Fruit fly (Drosophila melanogaster): Measurements from ENCODE around the gene eg.

Gene eg

dm6 chr3L:21839720-21840641, 31.5 kb downstream of the eg start:
- TF ChIP-seq Sox14 (GFP tag; optimal IDR thresholded peaks at IDR 0.05) (peak; percentile 98), achi (GFP tag; optimal IDR thresholded peaks at IDR 0.05) (peak; percentile 95), Hr38 (GFP tag; optimal IDR thresholded peaks at IDR 0.05) (peak; percentile 15), Sox102F (GFP tag; optimal IDR thresholded peaks at IDR 0.05) (peak; percentile 98), cyc (GFP tag; optimal IDR thresholded peaks at IDR 0.05) (peak; percentile 94), Eip93F (GFP tag; optimal IDR thresholded peaks at IDR 0.05) (peak; percentile 70), Met (GFP tag; optimal IDR thresholded peaks at IDR 0.05) (peak; percentile 97), Sox15 (GFP tag; optimal IDR thresholded peaks at IDR 0.05) (peak; percentile 95), CG3032 (tag; optimal IDR thresholded peaks at IDR 0.05) (peak; percentile 93), Lpt (GFP tag; optimal IDR thresholded peaks at IDR 0.05) (peak; percentile 95), CG10631 (GFP tag; optimal IDR thresholded peaks at IDR 0.05) (peak; percentile 95), topi (GFP tag; optimal IDR thresholded peaks at IDR 0.05) (peak; percentile 97), esn (GFP tag; optimal IDR thresholded peaks at IDR 0.05) (peak; percentile 98), CG4318 (GFP tag; optimal IDR thresholded peaks at IDR 0.05) (peak; percentile 95), CG11294 (GFP tag; IDR thresholded peaks at IDR 0.05) (peak; percentile 83), lz (GFP tag; optimal IDR thresholded peaks at IDR 0.05) (peak; percentile 98), fd59A (GFP tag; optimal IDR thresholded peaks at IDR 0.05) (peak; percentile 92), net (GFP tag; optimal IDR thresholded peaks at IDR 0.05) (peak; percentile 97), eg (GFP tag; IDR thresholded peaks at IDR 0.05) (peak; percentile 98), salr (GFP tag; optimal IDR thresholded peaks at IDR 0.05) (peak; percentile 83 to 98), spab (GFP tag; optimal IDR thresholded peaks at IDR 0.05) (peak; percentile 95), Smox (GFP tag; optimal IDR thresholded peaks at IDR 0.05) (peak; percentile 97), CG6163 (GFP tag; IDR thresholded peaks at IDR 0.05) (peak; percentile 94), OdsH (GFP tag; optimal IDR thresholded peaks at IDR 0.05) (peak; percentile 96), CG3919 (GFP tag; optimal IDR thresholded peaks at IDR 0.05) (peak; percentile 96), CG31627 (GFP tag; optimal IDR thresholded peaks at IDR 0.05) (peak; percentile 97), Hr4 (GFP tag; optimal IDR thresholded peaks at IDR 0.05) (peak; percentile 98), svp (GFP tag) (peak; percentile 99), ss (GFP tag; optimal IDR thresholded peaks at IDR 0.05) (peak; percentile 91 to 94), CG16779 (tag; optimal IDR thresholded peaks at IDR 0.05) (peak; percentile 96), CG15336 (GFP tag; IDR thresholded peaks at IDR 0.05) (peak; percentile 96), CG6854 (GFP tag; optimal IDR thresholded peaks at IDR 0.05) (peak; percentile 95), CG6808 (GFP tag; optimal IDR thresholded peaks at IDR 0.05) (peak; percentile 95), CG6792 (GFP tag; optimal IDR thresholded peaks at IDR 0.05) (peak; percentile 97), Hr39 (GFP tag; optimal IDR thresholded peaks at IDR 0.05) (peak; percentile 95), CG8119 (GFP tag; IDR thresholded peaks at IDR 0.05) (peak; percentile 96), Eip75B (GFP tag; optimal IDR thresholded peaks at IDR 0.05) (peak; percentile 98), CG8319 (GFP tag; optimal IDR thresholded peaks at IDR 0.05) (peak; percentile 88), Ets96B (tag; optimal IDR thresholded peaks at IDR 0.05) (peak; percentile 94), Ets21C (GFP tag; optimal IDR thresholded peaks at IDR 0.05) (peak; percentile 96), CG1621 (tag; optimal IDR thresholded peaks at IDR 0.05) (peak; percentile 93), acj6 (GFP tag; optimal IDR thresholded peaks at IDR 0.05) (peak; percentile 96), fkh (GFP tag; optimal IDR thresholded peaks at IDR 0.05) (peak; percentile 62), CG10669 (GFP tag; optimal IDR thresholded peaks at IDR 0.05) (peak; percentile 95), CG11902 (GFP tag; optimal IDR thresholded peaks at IDR 0.05) (peak; percentile 92), CG7368 (GFP tag; optimal IDR thresholded peaks at IDR 0.05) (peak; percentile 94), dac (GFP tag; optimal IDR thresholded peaks at IDR 0.05) (peak; percentile 95), Gug (GFP tag; IDR thresholded peaks at IDR 0.05) (peak; percentile 86), CG34406 (GFP tag; optimal IDR thresholded peaks at IDR 0.05) (peak; percentile 95), Blimp-1 (GFP tag; optimal IDR thresholded peaks at IDR 0.05) (peak; percentile 89)
